Worm (Caenorhabditis elegans) whole organism, mixed stage, embryonic: Measurements from ENCODE around the gene T27A10.5.

Source experiments
- blmp-1 ChIP-seq: fragments of 150-350 bp; optimal IDR thresholded peaks from 2 replicates; lab custom pipeline; 2014; ENCODE audit warnings: missing biosample characterization, missing genetic modification characterization
- ceh-43 ChIP-seq: fragments of 200-800 bp; sonication (Bioruptor generic); optimal IDR thresholded peaks from 2 replicates; lab custom pipeline; 2018; ENCODE audit warnings: mild to moderate bottlenecking, missing genetic modification characterization, moderate library complexity, missing compliant biosample characterization
- ces-1 ChIP-seq: fragments of 150-350 bp; optimal IDR thresholded peaks from 2 replicates; lab custom pipeline; 2014; ENCODE audit warnings: missing biosample characterization, missing genetic modification reagents, missing genetic modification characterization
- lin-32 ChIP-seq: fragments of 200-800 bp; sonication (Bioruptor generic); optimal IDR thresholded peaks from 2 replicates; lab custom pipeline; 2018; ENCODE audit warnings: mild to moderate bottlenecking, missing genetic modification characterization, missing compliant biosample characterization
- lsy-2 ChIP-seq: fragments of 150-350 bp; optimal IDR thresholded peaks from 2 replicates; lab custom pipeline; 2014; ENCODE audit warnings: missing biosample characterization, missing genetic modification characterization
- mep-1 ChIP-seq: fragments of 150-350 bp; optimal IDR thresholded peaks from 2 replicates; lab custom pipeline; 2017; ENCODE audit warnings: missing biosample characterization, missing genetic modification reagents, missing genetic modification characterization, inconsistent platforms
- nhr-12 ChIP-seq: fragments of 150-350 bp; optimal IDR thresholded peaks from 2 replicates; lab custom pipeline; 2014; ENCODE audit warnings: missing biosample characterization, missing genetic modification characterization
- nhr-28 ChIP-seq: fragments of 150-350 bp; optimal IDR thresholded peaks from 2 replicates; lab custom pipeline; 2014; ENCODE audit warnings: missing biosample characterization, missing genetic modification characterization
- nhr-76 ChIP-seq: sonication (generic microtip); optimal IDR thresholded peaks from 2 replicates; lab custom pipeline; 2017; ENCODE audit warnings: missing biosample characterization, missing genetic modification characterization
- pha-4 ChIP-seq: fragments of 150-350 bp; optimal IDR thresholded peaks from 2 replicates; lab custom pipeline; 2018; ENCODE audit warnings: missing biosample characterization, missing genetic modification reagents, missing genetic modification characterization
- snpc-4 ChIP-seq: fragments of 150-350 bp; optimal IDR thresholded peaks from 2 replicates; lab custom pipeline; 2014; ENCODE audit warnings: missing biosample characterization, missing genetic modification characterization
- tbx-8 ChIP-seq: fragments of 200-800 bp; sonication (Bioruptor generic); optimal IDR thresholded peaks from 2 replicates; lab custom pipeline; 2018; ENCODE audit warnings: mild to moderate bottlenecking, missing genetic modification characterization, moderate library complexity, missing compliant biosample characterization
- unc-39 ChIP-seq: fragments of 150-350 bp; optimal IDR thresholded peaks from 2 replicates; lab custom pipeline; 2014; ENCODE audit warnings: missing biosample characterization, missing genetic modification characterization
- unc-62 ChIP-seq: fragments of 150-350 bp; optimal IDR thresholded peaks from 2 replicates; lab custom pipeline; 2014; ENCODE audit warnings: missing biosample characterization, missing genetic modification reagents, missing genetic modification characterization

DNA sequence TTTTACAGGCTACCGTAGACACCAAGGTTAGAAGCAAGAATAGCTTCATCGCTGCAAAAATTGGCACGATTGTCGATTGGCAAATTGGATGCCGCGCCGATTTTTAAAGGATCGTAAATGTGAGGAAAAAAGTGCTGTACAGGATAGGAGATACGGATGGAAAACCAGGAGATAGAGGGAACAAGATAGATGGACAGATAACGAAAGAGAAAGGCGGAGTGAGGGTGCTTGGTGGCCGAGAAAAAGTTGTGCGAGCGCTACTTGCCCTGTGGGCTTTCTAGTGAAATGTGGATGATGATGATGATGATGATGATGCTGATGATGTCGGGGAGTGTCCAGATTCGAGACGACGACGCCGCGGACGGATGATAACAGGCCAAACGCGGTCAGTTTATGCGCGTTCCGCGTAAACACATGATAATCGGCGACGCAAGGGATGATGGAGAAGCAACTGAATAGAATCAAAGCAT is 23.0 kb upstream of the T27A10.5 start, which contains the start of gene T27A10.6:
- no peak for TF ChIP-seq unc-39 (tag; lab: Kevin White, UChicago)
- TF ChIP-seq ces-1 = no peak
- peak; percentile 77 for TF ChIP-seq blmp-1 (tag; lab: Kevin White, UChicago)
- TF ChIP-seq nhr-12 (tag; lab: Kevin White, UChicago) = no peak
- TF ChIP-seq unc-62 = no peak
- no peak for TF ChIP-seq nhr-76 (tag; lab: Kevin White, UChicago)
- no peak for TF ChIP-seq nhr-28 (tag; lab: Kevin White, UChicago)
- TF ChIP-seq lsy-2 (tag; lab: Kevin White, UChicago) = no peak
- no peak for TF ChIP-seq mep-1
- TF ChIP-seq snpc-4 (tag; lab: Kevin White, UChicago) = no peak
- TF ChIP-seq ceh-43 (GFP tag; lab: Kevin White, UChicago) = no peak
- TF ChIP-seq lin-32 (GFP tag; lab: Kevin White, UChicago) = no peak
- TF ChIP-seq pha-4 = no peak
- TF ChIP-seq tbx-8 (GFP tag; lab: Kevin White, UChicago) = no peak
